Worm (Caenorhabditis elegans): ENCODE data around the gene adr-2.
A peak's percentile ranks its signal among the peaks of the same experiment; 100 is the strongest.

adr-2 gene

ce11 chrIII:7275296-7275695, 42.6 kb upstream of the adr-2 start, which contains the start of gene psd-1:
psd-1 (minus strand) TSS chrIII:7275396.
- TF ChIP-seq K11D2.4 (GFP tag; IDR thresholded peaks at IDR 0.05) (no peak), akir-1 (GFP tag; optimal IDR thresholded peaks at IDR 0.05) (no peak), lsl-1 (GFP tag; optimal IDR thresholded peaks at IDR 0.05) (no peak), die-1 (tag; optimal IDR thresholded peaks at IDR 0.05) (no peak), pbrm-1 (GFP tag; IDR thresholded peaks at IDR 0.05) (no peak), Y95B8A.8 (GFP tag; IDR thresholded peaks at IDR 0.05) (no peak), sdz-38 (tag; optimal IDR thresholded peaks at IDR 0.05) (no peak)

ce11 chrIII:7273718-7274117, 41.0 kb upstream of the adr-2 start:
- TF ChIP-seq hlh-12 (tag; optimal IDR thresholded peaks at IDR 0.05) (no peak), ceh-100 (GFP tag; IDR thresholded peaks at IDR 0.05) (no peak), F57A8.1 (GFP tag; optimal IDR thresholded peaks at IDR 0.05) (no peak), lir-1 (GFP tag; conservative IDR thresholded peaks at IDR 0.05) (no peak), ccch-3 (GFP tag; optimal IDR thresholded peaks at IDR 0.05) (no peak), tbp1 (GFP tag; optimal IDR thresholded peaks at IDR 0.05) (no peak), mel-28 (tag; optimal IDR thresholded peaks at IDR 0.05; ENCODE audit: borderline replicate concordance) (no peak), ets-4 (GFP tag; optimal IDR thresholded peaks at IDR 0.05) (no peak), dox-1 (GFP tag; IDR thresholded peaks at IDR 0.05) (no peak), snpc-3.4 (tag; optimal IDR thresholded peaks at IDR 0.05) (no peak), mcd-1 (GFP tag; IDR thresholded peaks at IDR 0.05) (no peak), D2030.7 (GFP tag; IDR thresholded peaks at IDR 0.05) (no peak), nfya-2 (GFP tag; IDR thresholded peaks at IDR 0.05) (no peak), chd-7 (tag; optimal IDR thresholded peaks at IDR 0.05) (no peak), tbx-9 (tag; optimal IDR thresholded peaks at IDR 0.05; ENCODE audit: borderline replicate concordance) (no peak)

DNA sequence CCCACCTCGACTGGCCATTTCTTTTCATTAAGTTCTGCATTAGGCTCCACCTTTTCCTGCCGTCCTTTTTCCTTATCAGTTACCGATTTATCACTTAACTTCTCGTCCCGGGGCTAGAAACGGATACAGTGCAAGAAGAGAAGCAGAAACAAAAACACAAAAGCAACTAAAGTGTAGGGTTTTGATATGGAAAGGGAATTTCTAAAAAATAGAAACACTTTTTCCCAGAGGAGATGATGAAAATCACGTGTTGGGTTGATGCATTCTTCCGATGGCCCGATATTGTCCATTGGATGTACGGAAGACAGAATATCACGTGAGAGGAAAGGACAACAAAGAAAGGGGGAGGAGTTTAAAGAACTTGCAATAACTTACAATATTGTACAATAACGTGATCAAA, 40.1 kb upstream of the adr-2 start:
- TF ChIP-seq nhr-80 (tag; optimal IDR thresholded peaks at IDR 0.05), result peak; percentile 52
- TF ChIP-seq lin-40 (tag; optimal IDR thresholded peaks at IDR 0.05), result peak; percentile 51
- no peak for TF ChIP-seq attf-6 (GFP tag; IDR thresholded peaks at IDR 0.05)
- peak; percentile 8 for TF ChIP-seq nhr-90 (tag; optimal IDR thresholded peaks at IDR 0.05)
- TF ChIP-seq somi-1 (GFP tag; optimal IDR thresholded peaks at IDR 0.05), result peak; percentile 59
- no peak for TF ChIP-seq nhr-120 (GFP tag; IDR thresholded peaks at IDR 0.05)
- no peak for TF ChIP-seq tbx-9 (tag; optimal IDR thresholded peaks at IDR 0.05; ENCODE audit: borderline replicate concordance)
- no peak for TF ChIP-seq B0019.2 (GFP tag; conservative IDR thresholded peaks at IDR 0.05)
- no peak for TF ChIP-seq ets-4 (GFP tag; optimal IDR thresholded peaks at IDR 0.05)
- no peak for TF ChIP-seq dpl-1 (GFP tag; optimal IDR thresholded peaks at IDR 0.05)
- TF ChIP-seq pbrm-1 (GFP tag; IDR thresholded peaks at IDR 0.05), result peak; percentile 37; the same call in 1 of the 2 replicates
- no peak for TF ChIP-seq hsf-1 (GFP tag; IDR thresholded peaks at IDR 0.05)
- TF ChIP-seq die-1 (tag; optimal IDR thresholded peaks at IDR 0.05), result peak; percentile 8
- no peak for TF ChIP-seq cebp-1 (GFP tag; IDR thresholded peaks at IDR 0.05)
- peak; percentile 45 for TF ChIP-seq cebp-1 (tag; optimal IDR thresholded peaks at IDR 0.05)
- no peak for TF ChIP-seq unc-62 (GFP tag; optimal IDR thresholded peaks at IDR 0.05)
- TF ChIP-seq lin-54 (GFP tag; optimal IDR thresholded peaks at IDR 0.05), result peak; percentile 3
- TF ChIP-seq lin-26 (GFP tag; IDR thresholded peaks at IDR 0.05), result peak; percentile 42; the same call in 1 of the 2 replicates
- 0 out of 2 replicates have a peak, but pooled peaks have one; percentile 19 for TF ChIP-seq mcd-1 (GFP tag; IDR thresholded peaks at IDR 0.05)
- TF ChIP-seq ztf-26 (tag; optimal IDR thresholded peaks at IDR 0.05), result peak; percentile 63

Measured in whole organism, young adult.